Worm (Caenorhabditis elegans) whole organism, L1 larva: Measurements from ENCODE around the gene B0035.3.

Experiments used
- C04F5.9 ChIP-seq: sonication (generic microtip); optimal IDR thresholded peaks from 2 replicates; lab custom pipeline; 2016; ENCODE audit warnings: missing genetic modification characterization, missing compliant biosample characterization
- C34B4.2 ChIP-seq: sonication (generic microtip); optimal IDR thresholded peaks from 2 replicates; lab custom pipeline; 2017; ENCODE audit warnings: mild to moderate bottlenecking, missing genetic modification characterization, missing compliant biosample characterization
- Y116A8C.19 ChIP-seq: sonication (generic microtip); optimal IDR thresholded peaks from 2 replicates; lab custom pipeline; 2016; ENCODE audit warnings: missing compliant biosample characterization, missing genetic modification characterization, borderline replicate concordance
- aha-1 ChIP-seq: fragments of 150-350 bp; optimal IDR thresholded peaks from 2 replicates; lab custom pipeline; 2014; ENCODE audit warnings: missing biosample characterization, missing genetic modification characterization
- alr-1 ChIP-seq: fragments of 200-800 bp; sonication (Bioruptor generic); optimal IDR thresholded peaks from 2 replicates; lab custom pipeline; 2018; ENCODE audit warnings: borderline replicate concordance, mild to moderate bottlenecking, missing genetic modification characterization, missing compliant biosample characterization
- aly-2 ChIP-seq: fragments of 150-350 bp; optimal IDR thresholded peaks from 2 replicates; lab custom pipeline; 2014; ENCODE audit warnings: missing biosample characterization, missing genetic modification characterization
- ama-1 ChIP-seq: fragments of 150-350 bp; optimal IDR thresholded peaks from 2 replicates; lab custom pipeline; 2014
- blmp-1 ChIP-seq: fragments of 150-350 bp; optimal IDR thresholded peaks from 2 replicates; lab custom pipeline; 2014; ENCODE audit warnings: missing biosample characterization, missing genetic modification characterization
- ceh-63 ChIP-seq: fragments of 200-800 bp; sonication (Bioruptor generic); optimal IDR thresholded peaks from 2 replicates; lab custom pipeline; 2018; ENCODE audit warnings: mild to moderate bottlenecking, missing genetic modification characterization, missing compliant biosample characterization
- ceh-8 ChIP-seq: fragments of 200-800 bp; sonication (Bioruptor generic); optimal IDR thresholded peaks from 2 replicates; lab custom pipeline; 2018; ENCODE audit warnings: mild to moderate bottlenecking, missing genetic modification characterization, moderate library complexity, missing compliant biosample characterization
- ceh-82 ChIP-seq, 3 experiments: fragments of 150-350 bp in 1 of 3; sonication (generic microtip) in 2 of 3; optimal IDR thresholded peaks; 2 replicates each; lab custom pipeline; 2014 to 2017; ENCODE audit warnings: missing biosample characterization in 3 of 3, missing genetic modification characterization in 3 of 3
- ceh-90 ChIP-seq: sonication (generic microtip); optimal IDR thresholded peaks from 2 replicates; lab custom pipeline; 2016; ENCODE audit warnings: missing genetic modification characterization, missing compliant biosample characterization
- dsc-1 ChIP-seq: sonication (generic microtip); optimal IDR thresholded peaks from 2 replicates; lab custom pipeline; 2016; ENCODE audit warnings: mild to moderate bottlenecking, missing genetic modification characterization, missing compliant biosample characterization
- efl-1 ChIP-seq, 4 experiments: fragments of 150-350 bp; optimal IDR thresholded peaks in 3 of 4; peaks in 1 of 4; 1 replicate in 1 of 4; 2 replicates in 3 of 4; lab custom pipeline; 2014; ENCODE audit warnings: missing biosample characterization in 2 of 4, missing genetic modification characterization in 2 of 4, missing genetic modification reagents in 2 of 4
- efl-3 ChIP-seq: fragments of 200-800 bp; sonication (Bioruptor generic); optimal IDR thresholded peaks from 2 replicates; lab custom pipeline; 2018; ENCODE audit warnings: mild to moderate bottlenecking, missing genetic modification characterization, missing compliant biosample characterization
- ets-5 ChIP-seq: fragments of 200-800 bp; sonication (Bioruptor generic); IDR thresholded peaks from 2 replicates; pipeline ENCODE4 v1.3.6; 2022; ENCODE audit warnings: missing genetic modification characterization, missing compliant biosample characterization
- fkh-10 ChIP-seq: sonication (generic microtip); optimal IDR thresholded peaks from 2 replicates; lab custom pipeline; 2017; ENCODE audit warnings: missing biosample characterization, missing genetic modification reagents, missing genetic modification characterization
- fkh-8 ChIP-seq: sonication (generic microtip); optimal IDR thresholded peaks from 2 replicates; lab custom pipeline; 2016; ENCODE audit warnings: mild to moderate bottlenecking, missing genetic modification characterization, missing compliant biosample characterization
- grh-1 ChIP-seq: fragments of 200-800 bp; sonication (Bioruptor generic); IDR thresholded peaks from 2 replicates; pipeline ENCODE4 v1.3.6; 2022; ENCODE audit warnings: missing genetic modification reagents, missing genetic modification characterization, missing compliant biosample characterization
- hlh-17 ChIP-seq: fragments of 200-800 bp; sonication (Bioruptor generic); optimal IDR thresholded peaks from 2 replicates; lab custom pipeline; 2018; ENCODE audit warnings: missing genetic modification characterization, mild to moderate bottlenecking, missing compliant biosample characterization, moderate library complexity, borderline replicate concordance
- hlh-4 ChIP-seq: sonication (generic microtip); optimal IDR thresholded peaks from 2 replicates; lab custom pipeline; 2016; ENCODE audit warnings: mild to moderate bottlenecking, missing genetic modification characterization, missing compliant biosample characterization
- irx-1 ChIP-seq: sonication (generic microtip); optimal IDR thresholded peaks from 2 replicates; lab custom pipeline; 2016; ENCODE audit warnings: missing genetic modification characterization, missing compliant biosample characterization
- isw-1 ChIP-seq: fragments of 200-800 bp; sonication (Bioruptor generic); IDR thresholded peaks from 2 replicates; pipeline ENCODE4 v1.3.6; 2022; ENCODE audit warnings: missing genetic modification characterization, missing compliant biosample characterization
- jun-1 ChIP-seq: fragments of 150-350 bp; optimal IDR thresholded peaks from 2 replicates; lab custom pipeline; 2014; ENCODE audit warnings: missing biosample characterization, missing genetic modification reagents, missing genetic modification characterization
- lin-35 ChIP-seq, 2 experiments: fragments of 150-350 bp; optimal IDR thresholded peaks; 2 replicates each; lab custom pipeline; 2014; ENCODE audit warnings: missing biosample characterization in 2 of 2, missing genetic modification characterization in 2 of 2, missing genetic modification reagents in 2 of 2
- lin-39 ChIP-seq: fragments of 150-350 bp; optimal IDR thresholded peaks from 2 replicates; lab custom pipeline; 2014; ENCODE audit warnings: missing biosample characterization, missing genetic modification reagents, missing genetic modification characterization
- lsy-2 ChIP-seq, 2 experiments: fragments of 150-350 bp; optimal IDR thresholded peaks; 2 replicates each; lab custom pipeline; 2014; ENCODE audit warnings: missing biosample characterization in 2 of 2, missing genetic modification characterization in 2 of 2
- mab-9 ChIP-seq: fragments of 200-800 bp; sonication (Bioruptor generic); IDR thresholded peaks from 2 replicates; pipeline ENCODE4 v1.3.6; 2022; ENCODE audit warnings: missing genetic modification reagents, missing genetic modification characterization, missing compliant biosample characterization
- nhr-11 ChIP-seq: fragments of 150-350 bp; optimal IDR thresholded peaks from 2 replicates; lab custom pipeline; 2014; ENCODE audit warnings: missing biosample characterization, missing genetic modification characterization
- nhr-20 ChIP-seq: sonication (generic microtip); optimal IDR thresholded peaks from 2 replicates; lab custom pipeline; 2016; ENCODE audit warnings: mild to moderate bottlenecking, missing genetic modification characterization, missing compliant biosample characterization
- nhr-28 ChIP-seq: fragments of 150-350 bp; optimal IDR thresholded peaks from 2 replicates; lab custom pipeline; 2014; ENCODE audit warnings: missing biosample characterization, missing genetic modification characterization
- nhr-47 ChIP-seq: sonication (generic microtip); optimal IDR thresholded peaks from 2 replicates; lab custom pipeline; 2016; ENCODE audit warnings: mild to moderate bottlenecking, missing genetic modification characterization, moderate library complexity, missing compliant biosample characterization
- nhr-71 ChIP-seq: sonication (generic microtip); optimal IDR thresholded peaks from 2 replicates; lab custom pipeline; 2016; ENCODE audit warnings: mild to moderate bottlenecking, missing genetic modification characterization, moderate library complexity, missing compliant biosample characterization
- nhr-76 ChIP-seq: sonication (generic microtip); optimal IDR thresholded peaks from 2 replicates; lab custom pipeline; 2017; ENCODE audit warnings: missing biosample characterization, missing genetic modification characterization
- nhr-84 ChIP-seq: sonication (generic microtip); optimal IDR thresholded peaks from 2 replicates; lab custom pipeline; 2017; ENCODE audit warnings: missing biosample characterization, missing genetic modification characterization
- nhr-85 ChIP-seq: sonication (generic microtip); peaks from one replicate; lab custom pipeline; 2016; ENCODE audit warnings: missing genetic modification characterization, inconsistent platforms, missing compliant biosample characterization
- nhr-90 ChIP-seq: sonication (generic microtip); optimal IDR thresholded peaks from 2 replicates; lab custom pipeline; 2016; ENCODE audit warnings: mild to moderate bottlenecking, missing genetic modification characterization, missing compliant biosample characterization; ENCODE audit not compliant: poor library complexity
- pag-3 ChIP-seq: sonication (generic microtip); optimal IDR thresholded peaks from 2 replicates; lab custom pipeline; 2017; ENCODE audit warnings: missing genetic modification characterization, mild to moderate bottlenecking, missing compliant biosample characterization, antibody characterized with exemption, borderline replicate concordance; ENCODE audit not compliant: insufficient read depth
- pax-3 ChIP-seq: fragments of 200-800 bp; sonication (Bioruptor generic); optimal IDR thresholded peaks from 2 replicates; lab custom pipeline; 2018; ENCODE audit warnings: mild to moderate bottlenecking, missing genetic modification characterization, moderate library complexity, missing compliant biosample characterization
- rnt-1 ChIP-seq: sonication (generic microtip); optimal IDR thresholded peaks from 2 replicates; lab custom pipeline; 2016; ENCODE audit warnings: mild to moderate bottlenecking, missing genetic modification characterization, moderate library complexity, missing compliant biosample characterization
- snpc-4 ChIP-seq: fragments of 150-350 bp; optimal IDR thresholded peaks from 2 replicates; lab custom pipeline; 2014; ENCODE audit warnings: missing biosample characterization, missing genetic modification characterization
- snu-23 ChIP-seq: sonication (generic microtip); optimal IDR thresholded peaks from 2 replicates; lab custom pipeline; 2016; ENCODE audit warnings: missing genetic modification characterization, missing compliant biosample characterization
- sox-4 ChIP-seq: sonication (generic microtip); optimal IDR thresholded peaks from 2 replicates; lab custom pipeline; 2016; ENCODE audit warnings: missing genetic modification characterization, missing compliant biosample characterization
- sup-37 ChIP-seq: fragments of 200-800 bp; sonication (Bioruptor generic); optimal IDR thresholded peaks from 2 replicates; lab custom pipeline; 2018; ENCODE audit warnings: mild to moderate bottlenecking, missing genetic modification characterization, missing compliant biosample characterization
- swsn-7 ChIP-seq: sonication (generic microtip); optimal IDR thresholded peaks from 2 replicates; lab custom pipeline; 2016; ENCODE audit warnings: missing genetic modification characterization, missing compliant biosample characterization
- tbx-2 ChIP-seq: sonication (generic microtip); optimal IDR thresholded peaks from 2 replicates; lab custom pipeline; 2016; ENCODE audit warnings: missing genetic modification characterization, missing compliant biosample characterization
- unc-30 ChIP-seq: sonication (generic microtip); optimal IDR thresholded peaks from 2 replicates; lab custom pipeline; 2017; ENCODE audit warnings: missing biosample characterization, missing genetic modification characterization
- unc-86 ChIP-seq: sonication (generic microtip); optimal IDR thresholded peaks from 2 replicates; lab custom pipeline; 2016; ENCODE audit warnings: missing genetic modification characterization, missing compliant biosample characterization
- unc-98 ChIP-seq: fragments of 200-800 bp; sonication (Bioruptor generic); IDR thresholded peaks from 2 replicates; pipeline ENCODE4 v1.3.6; 2022; ENCODE audit warnings: missing genetic modification characterization, missing compliant biosample characterization
- xbp-1 ChIP-seq: sonication (generic microtip); optimal IDR thresholded peaks from 2 replicates; lab custom pipeline; 2016; ENCODE audit warnings: missing genetic modification characterization, missing compliant biosample characterization
- zag-1 ChIP-seq: fragments of 150-350 bp; optimal IDR thresholded peaks from 2 replicates; lab custom pipeline; 2014; ENCODE audit warnings: missing biosample characterization, missing genetic modification characterization
- zip-4 ChIP-seq: fragments of 200-800 bp; sonication (Bioruptor generic); optimal IDR thresholded peaks from 2 replicates; lab custom pipeline; 2018; ENCODE audit warnings: mild to moderate bottlenecking, missing genetic modification characterization, moderate library complexity, missing compliant biosample characterization
- ztf-4 ChIP-seq: fragments of 150-350 bp; optimal IDR thresholded peaks from 2 replicates; lab custom pipeline; 2014; ENCODE audit warnings: missing biosample characterization, missing genetic modification characterization

B0035.3 gene

DNA sequence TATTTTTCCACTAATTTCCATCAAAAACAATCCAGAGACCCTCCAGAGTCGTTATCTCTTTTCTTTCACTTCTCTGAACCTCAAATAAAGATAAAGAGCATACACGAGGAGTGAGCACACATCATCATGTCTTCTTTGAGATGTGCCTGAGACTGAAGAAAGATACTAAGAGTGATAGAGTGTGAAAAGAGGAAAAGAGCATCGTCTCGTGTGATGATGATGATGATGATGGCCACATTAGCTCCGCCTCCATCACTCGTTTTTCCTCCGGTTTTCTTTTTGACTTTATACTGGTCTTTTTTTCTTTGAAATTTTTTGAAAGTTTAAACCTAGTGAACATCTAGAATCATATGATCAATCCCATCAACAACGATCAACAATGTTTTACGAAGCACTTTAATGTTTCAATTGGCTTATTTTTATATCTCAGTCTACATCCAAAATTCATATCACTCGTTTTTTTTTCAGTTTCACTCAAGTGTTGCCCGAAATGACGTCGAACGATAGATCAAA is 39.2 kb upstream of the B0035.3 start, which contains the start of gene T01G1.2 (continued):
- no peak for TF ChIP-seq pax-3
- TF ChIP-seq nhr-11 (tag; lab: Kevin White, UChicago) = no peak
- no peak for TF ChIP-seq nhr-84
- no peak for TF ChIP-seq unc-86 (tag; lab: Kevin White, UChicago)
- no peak for TF ChIP-seq ets-5
- peak; percentile 73 for TF ChIP-seq nhr-71 (tag; lab: Kevin White, UChicago)
- TF ChIP-seq lin-35 (GFP tag; optimal IDR thresholded peaks at IDR 0.05; lab: Kevin White, UChicago) = no peak
- peak; percentile 39 for TF ChIP-seq nhr-47
- no peak for TF ChIP-seq sox-4
- no peak for TF ChIP-seq zag-1 (tag; lab: Kevin White, UChicago)
- no peak for TF ChIP-seq nhr-20 (tag; lab: Kevin White, UChicago)
- no peak for TF ChIP-seq nhr-28 (tag; lab: Kevin White, UChicago)
- no peak for TF ChIP-seq efl-3
- no peak for TF ChIP-seq lin-39 (tag; lab: Kevin White, UChicago)
- TF ChIP-seq irx-1 (tag; lab: Kevin White, UChicago) = no peak
- no peak for TF ChIP-seq unc-30 (tag; lab: Kevin White, UChicago)
- no peak for TF ChIP-seq C04F5.9 (tag; lab: Kevin White, UChicago)
- TF ChIP-seq tbx-2 = no peak
- peak; percentile 4 for TF ChIP-seq pag-3 (tag; lab: Kevin White, UChicago)
- TF ChIP-seq snpc-4 (tag; lab: Kevin White, UChicago) = no peak
- no peak for TF ChIP-seq xbp-1 (tag; lab: Kevin White, UChicago)
- no peak for TF ChIP-seq efl-1 (optimal IDR thresholded peaks at IDR 0.05; lab: Kevin White, UChicago)
- no peak for TF ChIP-seq efl-1 (GFP tag; optimal IDR thresholded peaks at IDR 0.05 in 1 of 2; lab: Kevin White, UChicago)
- TF ChIP-seq nhr-85 (tag; lab: Kevin White, UChicago) = no peak
- TF ChIP-seq hlh-17 = no peak
- no peak for TF ChIP-seq ceh-90
- TF ChIP-seq ama-1 (lab: Kevin White, UChicago) = no peak
- no peak for TF ChIP-seq blmp-1 (tag; lab: Kevin White, UChicago)
- TF ChIP-seq sup-37 (GFP tag; lab: Kevin White, UChicago) = no peak
- TF ChIP-seq ceh-82 (tag; optimal IDR thresholded peaks at IDR 0.05; lab: Kevin White, UChicago) = no peak
- no peak for TF ChIP-seq fkh-10
- TF ChIP-seq snu-23 (GFP tag; lab: Kevin White, UChicago) = peak; percentile 22
- no peak for TF ChIP-seq C34B4.2
- TF ChIP-seq zip-4 (GFP tag; lab: Kevin White, UChicago) = no peak
- no peak for TF ChIP-seq ceh-8
- TF ChIP-seq unc-98 (GFP tag; lab: Robert Waterston, UW) = no peak
- no peak for TF ChIP-seq Y116A8C.19
- no peak for TF ChIP-seq hlh-4 (tag; lab: Kevin White, UChicago)
- peak; percentile 15 for TF ChIP-seq swsn-7 (tag; lab: Kevin White, UChicago)
- no peak for TF ChIP-seq isw-1
- TF ChIP-seq grh-1 (GFP tag; lab: Robert Waterston, UW) = no peak
- no peak for TF ChIP-seq ceh-63
- TF ChIP-seq mab-9 = no peak
- TF ChIP-seq lsy-2 (tag; optimal IDR thresholded peaks at IDR 0.05; lab: Kevin White, UChicago) = peak; percentile 32 to 56
- no peak for TF ChIP-seq nhr-76 (tag; lab: Kevin White, UChicago)
- no peak for TF ChIP-seq alr-1
- TF ChIP-seq dsc-1 (tag; lab: Kevin White, UChicago) = peak; percentile 42
- TF ChIP-seq aha-1 (tag; lab: Kevin White, UChicago) = no peak
- no peak for TF ChIP-seq nhr-90 (tag; lab: Kevin White, UChicago)
- TF ChIP-seq aly-2 (tag; lab: Kevin White, UChicago) = no peak
- TF ChIP-seq jun-1 (tag; lab: Kevin White, UChicago) = no peak
- no peak for TF ChIP-seq ztf-4
- peak; percentile 61 for TF ChIP-seq rnt-1 (tag; lab: Kevin White, UChicago)
- no peak for TF ChIP-seq fkh-8 (tag; lab: Kevin White, UChicago)
